Fruit fly (Drosophila melanogaster) whole organism, embryonic: ENCODE measurements around the gene ng4.

ENCODE experiments used
- Ada2b ChIP-seq: fragments of 200-800 bp; sonication (Bioruptor generic); IDR thresholded peaks from 2 replicates; pipeline ENCODE4 v1.3.6; 2022; ENCODE audit warnings: missing biosample characterization, missing genetic modification characterization
- Atf-2 ChIP-seq: fragments of 200-800 bp; sonication (Bioruptor generic); optimal IDR thresholded peaks from 2 replicates; lab custom pipeline; 2016; ENCODE audit warnings: missing biosample characterization, missing genetic modification characterization
- Bteb2 ChIP-seq: fragments of 200-800 bp; sonication (Bioruptor generic); optimal IDR thresholded peaks from 2 replicates; lab custom pipeline; 2016; ENCODE audit warnings: missing biosample characterization, missing genetic modification characterization
- CG10654 ChIP-seq: fragments of 200-800 bp; sonication (Bioruptor generic); optimal IDR thresholded peaks from 2 replicates; lab custom pipeline; 2016; ENCODE audit warnings: missing biosample characterization, missing genetic modification characterization
- CG13123 ChIP-seq: fragments of 200-800 bp; sonication (Bioruptor generic); optimal IDR thresholded peaks from 2 replicates; lab custom pipeline; 2016; ENCODE audit warnings: missing biosample characterization, missing genetic modification characterization
- CG13424 ChIP-seq: fragments of 200-800 bp; sonication (Bioruptor generic); optimal IDR thresholded peaks from 2 replicates; lab custom pipeline; 2019; ENCODE audit warnings: missing biosample characterization, mild to moderate bottlenecking, missing genetic modification characterization, moderate library complexity
- CG14441 ChIP-seq: fragments of 200-800 bp; sonication (Bioruptor generic); IDR thresholded peaks from 2 replicates; pipeline ENCODE4 v1.3.6; 2022; ENCODE audit warnings: missing biosample characterization, missing genetic modification characterization
- CG15269 ChIP-seq: fragments of 200-800 bp; sonication (Bioruptor generic); optimal IDR thresholded peaks from 2 replicates; lab custom pipeline; 2018; ENCODE audit warnings: missing biosample characterization, mild to moderate bottlenecking, missing genetic modification characterization, moderate library complexity
- CG1602 ChIP-seq: fragments of 200-800 bp; sonication (Bioruptor generic); optimal IDR thresholded peaks from 3 replicates; lab custom pipeline; 2016; ENCODE audit warnings: missing biosample characterization, missing genetic modification characterization
- CG1603 ChIP-seq: fragments of 200-800 bp; sonication (Bioruptor generic); optimal IDR thresholded peaks from 2 replicates; lab custom pipeline; 2019; ENCODE audit warnings: missing biosample characterization, mild to moderate bottlenecking, missing genetic modification characterization, moderate library complexity
- CG17361 ChIP-seq: fragments of 200-800 bp; sonication (Bioruptor generic); IDR thresholded peaks from 3 replicates; pipeline ENCODE4 v1.3.6; 2022; ENCODE audit warnings: missing biosample characterization, missing genetic modification characterization
- CG17802 ChIP-seq: fragments of 200-800 bp; sonication (Bioruptor generic); optimal IDR thresholded peaks from 2 replicates; lab custom pipeline; 2018; ENCODE audit warnings: missing biosample characterization, mild to moderate bottlenecking, missing genetic modification characterization, moderate library complexity
- CG34422 ChIP-seq: fragments of 200-800 bp; sonication (Bioruptor generic); IDR thresholded peaks from 3 replicates; pipeline ENCODE4 v1.3.6; 2022; ENCODE audit warnings: missing biosample characterization, missing genetic modification characterization
- CG4617 ChIP-seq: fragments of 200-800 bp; sonication (Bioruptor generic); optimal IDR thresholded peaks from 3 replicates; lab custom pipeline; 2016; ENCODE audit warnings: missing biosample characterization, missing genetic modification characterization, borderline replicate concordance
- CG6854 ChIP-seq: fragments of 200-800 bp; sonication (Bioruptor generic); optimal IDR thresholded peaks from 3 replicates; lab custom pipeline; 2017; ENCODE audit warnings: missing biosample characterization, mild to moderate bottlenecking, missing genetic modification characterization
- CG8359 ChIP-seq: fragments of 200-800 bp; sonication (Bioruptor generic); optimal IDR thresholded peaks from 2 replicates; lab custom pipeline; 2017; ENCODE audit warnings: missing biosample characterization, mild to moderate bottlenecking, missing genetic modification characterization, borderline replicate concordance
- CkIIα-i1 ChIP-seq: fragments of 200-800 bp; sonication (Bioruptor generic); IDR thresholded peaks from 2 replicates; pipeline ENCODE4 v1.3.6; 2022; ENCODE audit warnings: missing biosample characterization, missing genetic modification characterization
- D19B ChIP-seq: fragments of 200-800 bp; sonication (Bioruptor generic); optimal IDR thresholded peaks from 2 replicates; lab custom pipeline; 2017; ENCODE audit warnings: missing biosample characterization, mild to moderate bottlenecking, missing genetic modification characterization
- Dek ChIP-seq: fragments of 200-800 bp; sonication (Bioruptor generic); optimal IDR thresholded peaks from 3 replicates; lab custom pipeline; 2019; ENCODE audit warnings: missing biosample characterization, mild to moderate bottlenecking, missing genetic modification characterization, moderate library complexity
- Fer1 ChIP-seq: fragments of 200-800 bp; sonication (Bioruptor generic); optimal IDR thresholded peaks from 2 replicates; lab custom pipeline; 2017; ENCODE audit warnings: missing biosample characterization, mild to moderate bottlenecking, missing genetic modification characterization
- Fer2 ChIP-seq: fragments of 200-800 bp; sonication (Bioruptor generic); optimal IDR thresholded peaks from 2 replicates; lab custom pipeline; 2018; ENCODE audit warnings: missing biosample characterization, mild to moderate bottlenecking, missing genetic modification characterization, moderate library complexity
- Fer3 ChIP-seq: fragments of 200-800 bp; sonication (Bioruptor generic); optimal IDR thresholded peaks from 2 replicates; lab custom pipeline; 2018; ENCODE audit warnings: missing biosample characterization, mild to moderate bottlenecking, missing genetic modification characterization, moderate library complexity
- HLH54F ChIP-seq: fragments of 200-800 bp; sonication (Bioruptor generic); optimal IDR thresholded peaks from 3 replicates; lab custom pipeline; 2016; ENCODE audit warnings: missing biosample characterization, missing genetic modification characterization
- Med ChIP-seq: fragments of 200-800 bp; sonication (Bioruptor generic); peaks from one replicate; lab custom pipeline; 2016; ENCODE audit warnings: missing biosample characterization, missing genetic modification characterization, mild to moderate bottlenecking, inconsistent platforms, moderate library complexity
- Mes4 ChIP-seq: fragments of 200-800 bp; sonication (Bioruptor generic); optimal IDR thresholded peaks from 2 replicates; lab custom pipeline; 2016; ENCODE audit warnings: missing biosample characterization, missing genetic modification characterization
- Pdp1 ChIP-seq, 2 experiments: fragments of 200-800 bp; sonication (Bioruptor generic); optimal IDR thresholded peaks; 3 replicates each; lab custom pipeline; 2016; ENCODE audit warnings: missing biosample characterization in 2 of 2, missing genetic modification characterization in 2 of 2, mild to moderate bottlenecking in 1 of 2, moderate library complexity in 1 of 2
- Ravus ChIP-seq: fragments of 200-800 bp; sonication (Bioruptor generic); IDR thresholded peaks from 2 replicates; pipeline ENCODE4 v1.3.6; 2022; ENCODE audit warnings: missing biosample characterization, missing genetic modification characterization
- Sry-δ ChIP-seq: fragments of 200-800 bp; sonication (Bioruptor generic); optimal IDR thresholded peaks from 2 replicates; lab custom pipeline; 2016; ENCODE audit warnings: missing biosample characterization, missing genetic modification characterization
- TFAM ChIP-seq: fragments of 200-800 bp; sonication (Bioruptor generic); optimal IDR thresholded peaks from 2 replicates; lab custom pipeline; 2017; ENCODE audit warnings: missing biosample characterization, missing genetic modification characterization, inconsistent platforms
- ase ChIP-seq: fragments of 200-800 bp; sonication (Bioruptor generic); IDR thresholded peaks from 3 replicates; pipeline ENCODE4 v1.3.6; 2022; ENCODE audit warnings: missing biosample characterization, missing genetic modification characterization
- cg ChIP-seq: fragments of 200-800 bp; sonication (Bioruptor generic); optimal IDR thresholded peaks from 3 replicates; lab custom pipeline; 2019; ENCODE audit warnings: missing biosample characterization, mild to moderate bottlenecking, missing genetic modification characterization, moderate library complexity
- ems ChIP-seq: fragments of 200-800 bp; sonication (Bioruptor generic); optimal IDR thresholded peaks from 3 replicates; lab custom pipeline; 2016; ENCODE audit warnings: missing biosample characterization, missing genetic modification characterization
- gem ChIP-seq: fragments of 200-800 bp; sonication (Bioruptor generic); optimal IDR thresholded peaks from 2 replicates; lab custom pipeline; 2019; ENCODE audit warnings: missing biosample characterization, mild to moderate bottlenecking, missing genetic modification characterization, moderate library complexity
- hb ChIP-seq: fragments of 200-800 bp; sonication (Bioruptor generic); IDR thresholded peaks from 3 replicates; pipeline ENCODE4 v1.3.6; 2022; ENCODE audit warnings: missing biosample characterization, missing genetic modification characterization; ENCODE audit not compliant: partially characterized antibody
- insv ChIP-seq, 2 experiments: fragments of 200-800 bp; sonication (Bioruptor generic); optimal IDR thresholded peaks; 3 replicates each; lab custom pipeline; 2016 to 2018; ENCODE audit warnings: missing biosample characterization in 2 of 2, missing genetic modification characterization in 2 of 2
- jing ChIP-seq: fragments of 200-800 bp; sonication (Bioruptor generic); optimal IDR thresholded peaks from 2 replicates; lab custom pipeline; 2018; ENCODE audit warnings: missing biosample characterization, mild to moderate bottlenecking, missing genetic modification characterization
- ken ChIP-seq: fragments of 200-800 bp; sonication (Bioruptor generic); IDR thresholded peaks from 3 replicates; pipeline ENCODE4 v1.3.6; 2022; ENCODE audit warnings: missing biosample characterization, missing genetic modification characterization
- lilli ChIP-seq: fragments of 200-800 bp; sonication (Bioruptor generic); optimal IDR thresholded peaks from 3 replicates; lab custom pipeline; 2016; ENCODE audit warnings: missing biosample characterization, missing genetic modification characterization
- mirr ChIP-seq: fragments of 200-800 bp; sonication (Bioruptor generic); optimal IDR thresholded peaks from 3 replicates; lab custom pipeline; 2018; ENCODE audit warnings: missing biosample characterization, mild to moderate bottlenecking, missing genetic modification characterization
- otp ChIP-seq: fragments of 200-800 bp; sonication (Bioruptor generic); IDR thresholded peaks from 3 replicates; pipeline ENCODE4, ENCODE4 v1.3.6; 2022; ENCODE audit warnings: missing biosample characterization, missing genetic modification characterization
- p53 ChIP-seq: fragments of 200-800 bp; sonication (Bioruptor generic); optimal IDR thresholded peaks from 2 replicates; lab custom pipeline; 2016; ENCODE audit warnings: missing biosample characterization, missing genetic modification characterization
- sug ChIP-seq: fragments of 200-800 bp; optimal IDR thresholded peaks from 2 replicates; lab custom pipeline; 2019; ENCODE audit warnings: missing biosample characterization, mild to moderate bottlenecking, missing genetic modification characterization, moderate library complexity
- trem ChIP-seq: fragments of 200-800 bp; optimal IDR thresholded peaks from 3 replicates; lab custom pipeline; 2019; ENCODE audit warnings: missing biosample characterization, mild to moderate bottlenecking, missing genetic modification characterization, moderate library complexity
- ttk ChIP-seq: fragments of 200-800 bp; sonication (Bioruptor generic); IDR thresholded peaks from 2 replicates; pipeline ENCODE4 v2.1.2; 2022; ENCODE audit warnings: missing biosample characterization, missing genetic modification characterization
- tup ChIP-seq: fragments of 200-800 bp; sonication (Bioruptor generic); optimal IDR thresholded peaks from 2 replicates; lab custom pipeline; 2016; ENCODE audit warnings: missing biosample characterization, mild to moderate bottlenecking, missing genetic modification characterization, moderate library complexity
- wek ChIP-seq: fragments of 200-800 bp; sonication (Bioruptor generic); optimal IDR thresholded peaks from 3 replicates; lab custom pipeline; 2018; ENCODE audit warnings: missing biosample characterization, mild to moderate bottlenecking, missing genetic modification characterization, moderate library complexity
- z ChIP-seq: fragments of 200-800 bp; sonication (Bioruptor generic); IDR thresholded peaks from 3 replicates; pipeline ENCODE4 v1.3.6; 2022; ENCODE audit warnings: missing biosample characterization, missing genetic modification characterization
- zen2 ChIP-seq: fragments of 200-800 bp; sonication (Bioruptor generic); IDR thresholded peaks from 3 replicates; pipeline ENCODE4 v1.3.6; 2022; ENCODE audit warnings: missing biosample characterization, missing genetic modification characterization; ENCODE audit not compliant: partially characterized antibody

ng4 gene

DNA sequence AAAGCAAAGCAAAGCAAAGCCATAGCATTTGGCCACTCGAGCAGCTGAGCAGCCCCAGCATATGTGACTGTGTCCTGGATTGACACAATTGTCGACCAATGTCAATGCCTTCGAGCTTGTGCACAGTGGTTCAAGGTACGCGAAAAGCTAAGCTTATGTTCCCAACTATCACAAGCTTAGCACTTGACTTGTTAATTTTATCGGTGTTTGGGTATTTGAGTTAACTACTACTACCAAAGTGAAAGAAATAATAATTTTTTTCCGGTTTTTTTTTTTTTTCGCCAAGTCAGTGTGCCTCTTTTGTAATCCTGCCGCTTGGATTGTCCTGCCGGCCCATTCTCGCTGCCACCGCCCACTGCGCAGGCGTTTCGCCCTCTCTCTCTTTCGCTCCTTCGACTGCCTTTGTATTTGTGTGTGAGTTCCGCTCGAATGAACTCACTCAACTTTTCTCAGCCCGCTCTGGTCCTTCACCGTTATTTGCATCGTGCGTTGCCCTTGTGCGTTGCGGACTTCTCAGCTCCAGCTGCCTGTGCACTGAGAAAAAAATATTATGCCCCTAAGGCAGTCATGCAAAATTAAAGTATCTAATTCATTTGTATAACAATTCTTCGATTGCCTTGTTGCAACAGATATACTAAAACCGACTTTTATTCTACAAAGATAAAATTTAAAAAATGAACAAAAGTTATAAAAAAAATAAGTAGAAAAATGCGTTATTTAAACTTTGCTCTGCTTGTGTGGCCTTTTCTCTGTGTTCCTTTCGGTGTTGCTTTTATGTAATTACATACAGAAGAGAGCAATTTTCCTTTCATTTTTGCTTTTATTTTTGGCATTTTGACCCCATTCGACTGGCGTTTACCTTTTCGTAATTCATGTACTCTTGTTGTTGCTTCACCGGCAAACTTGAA is 37.9 kb downstream of the ng4 start (continued):
- TF ChIP-seq Pdp1 (GFP tag; optimal IDR thresholded peaks at IDR 0.05; lab: Kevin White, UChicago) (peak; percentile 63 to 66), hb (GFP tag; lab: Robert Waterston, UW) (no peak), z (GFP tag; lab: Robert Waterston, UW) (peak; percentile 87), cg (no peak), Sry-δ (GFP tag; lab: Kevin White, UChicago) (peak; percentile 3), CG13123 (GFP tag; lab: Kevin White, UChicago) (no peak), trem (tag; lab: Kevin White, UChicago) (no peak), CG4617 (GFP tag; lab: Kevin White, UChicago) (no peak), Med (GFP tag; lab: Kevin White, UChicago) (peak; percentile 92), ttk (GFP tag; lab: Robert Waterston, UW) (peak; percentile 68), ase (GFP tag; lab: Robert Waterston, UW) (peak; percentile 55; the same call in 1 of the 3 replicates), ken (peak; percentile 74; the same call in 2 of the 3 replicates), Ravus (GFP tag; lab: Robert Waterston, UW) (peak; percentile 16), Fer3 (tag; lab: Kevin White, UChicago) (peak; percentile 57), jing (GFP tag; lab: Kevin White, UChicago) (peak; percentile 24), CG13424 (peak; percentile 64), tup (GFP tag; lab: Kevin White, UChicago) (peak; percentile 68), CG14441 (peak; percentile 73), p53 (GFP tag; lab: Kevin White, UChicago) (no peak), insv (GFP tag; optimal IDR thresholded peaks at IDR 0.05; lab: Kevin White, UChicago) (no peak), Fer2 (tag; lab: Kevin White, UChicago) (no peak), gem (tag; lab: Kevin White, UChicago) (peak; percentile 62), CG17361 (GFP tag; lab: Robert Waterston, UW) (0 out of 3 replicates have a peak, but pooled peaks have one; percentile 26), CkIIα-i1 (GFP tag; lab: Robert Waterston, UW) (peak; percentile 28; the same call in 1 of the 2 replicates), otp (GFP tag; lab: Robert Waterston, UW) (peak; percentile 79; the same call in 2 of the 3 replicates), CG6854 (GFP tag; lab: Kevin White, UChicago) (no peak), ems (GFP tag; lab: Kevin White, UChicago) (peak; percentile 65), sug (tag; lab: Kevin White, UChicago) (no peak), CG8359 (GFP tag; lab: Kevin White, UChicago) (no peak), zen2 (GFP tag; lab: Robert Waterston, UW) (no peak), wek (GFP tag; lab: Kevin White, UChicago) (peak; percentile 17), CG1603 (peak; percentile 29), TFAM (GFP tag; lab: Kevin White, UChicago) (no peak), Atf-2 (GFP tag; lab: Kevin White, UChicago) (peak; percentile 56), Dek (peak; percentile 38), Fer1 (GFP tag; lab: Kevin White, UChicago) (peak; percentile 90), mirr (GFP tag; lab: Kevin White, UChicago) (peak; percentile 3), Bteb2 (GFP tag; lab: Kevin White, UChicago) (peak; percentile 2), D19B (GFP tag; lab: Kevin White, UChicago) (peak; percentile 37), CG34422 (GFP tag; lab: Robert Waterston, UW) (peak; percentile 62; the same call in 2 of the 3 replicates), CG1602 (peak; percentile 17), CG10654 (GFP tag; lab: Kevin White, UChicago) (peak; percentile 41), lilli (peak; percentile 74), Ada2b (GFP tag; lab: Robert Waterston, UW) (peak; percentile 85), Mes4 (GFP tag; lab: Kevin White, UChicago) (peak; percentile 39), HLH54F (peak; percentile 49), CG15269 (tag; lab: Kevin White, UChicago) (peak; percentile 72), CG17802 (peak; percentile 25)
